Worm (Caenorhabditis elegans): ENCODE data around the gene Y43F8C.6.

Gene Y43F8C.6

DNA sequence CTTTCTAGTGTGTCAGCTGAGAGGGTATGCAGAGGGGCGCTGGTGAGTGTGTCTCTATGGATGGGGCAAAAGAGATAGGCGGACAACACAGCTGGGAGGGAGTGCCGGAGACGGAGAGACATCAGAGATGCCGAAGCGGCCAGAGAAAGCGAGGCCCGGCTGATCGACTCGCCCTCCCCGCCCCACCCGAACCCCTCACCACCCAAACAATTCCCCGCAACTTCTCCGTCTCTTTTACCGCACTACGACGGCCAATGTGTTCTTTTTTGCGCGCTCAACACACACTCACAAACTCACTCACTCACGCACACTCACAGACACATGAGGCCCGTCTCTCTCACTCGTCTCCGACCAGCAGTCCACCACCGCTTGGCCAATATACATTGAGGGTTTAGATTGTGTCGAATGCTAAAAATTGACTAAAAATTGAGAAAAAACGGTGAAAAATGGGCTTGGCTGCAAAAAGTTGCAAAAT, 18.2 kb downstream of the Y43F8C.6 start, which contains the start of gene Y43F8C.3 (continued):
- TF ChIP-seq aha-1 (tag) (peak; percentile 90), mes-2 (tag; optimal IDR thresholded peaks at IDR 0.05; ENCODE audit: poor library complexity, severe bottlenecking) (peak; percentile 50), skn-1 (tag; optimal IDR thresholded peaks at IDR 0.05) (no peak), nhr-11 (tag; optimal IDR thresholded peaks at IDR 0.05) (peak; percentile 45), lin-1 (GFP tag; IDR thresholded peaks at IDR 0.05) (peak; percentile 34; the same call in 1 of the 2 replicates), arid-1 (GFP tag; conservative IDR thresholded peaks at IDR 0.05) (0 out of 2 replicates have a peak, but pooled peaks have one; percentile 47), fkh-10 (GFP tag; optimal IDR thresholded peaks at IDR 0.05) (peak; percentile 47), hmg-1.1 (GFP tag; IDR thresholded peaks at IDR 0.05) (peak; percentile 93), set-16 (GFP tag; IDR thresholded peaks at IDR 0.05) (peak; percentile 98), ceh-44 (GFP tag; IDR thresholded peaks at IDR 0.05) (no peak), hlh-30 (tag; optimal IDR thresholded peaks at IDR 0.05; ENCODE audit: insufficient read depth) (peak; percentile 89), hlh-11 (tag; optimal IDR thresholded peaks at IDR 0.05) (peak; percentile 96), daf-8 (GFP tag; IDR thresholded peaks at IDR 0.05) (no peak), ces-1 (GFP tag; optimal IDR thresholded peaks at IDR 0.05) (no peak), hif-1 (tag; optimal IDR thresholded peaks at IDR 0.05) (peak in 1 of 2 experiments; percentile 46), vab-7 (GFP tag; IDR thresholded peaks at IDR 0.05) (0 out of 2 replicates have a peak, but pooled peaks have one; percentile 5), snpc-1.2 (GFP tag; IDR thresholded peaks at IDR 0.05) (no peak), ZK337.2 (GFP tag; IDR thresholded peaks at IDR 0.05) (0 out of 2 replicates have a peak, but pooled peaks have one; percentile 4), daf-12 (tag; optimal IDR thresholded peaks at IDR 0.05) (no peak), lin-29 (GFP tag; IDR thresholded peaks at IDR 0.05) (no peak), dmd-6 (GFP tag; IDR thresholded peaks at IDR 0.05) (peak; percentile 57), nhr-6 (tag; optimal IDR thresholded peaks at IDR 0.05) (peak; percentile 74), F10B5.3 (tag; optimal IDR thresholded peaks at IDR 0.05) (no peak), mxl-3 (GFP tag; optimal IDR thresholded peaks at IDR 0.05) (peak; percentile 82), ceh-28 (tag; optimal IDR thresholded peaks at IDR 0.05) (peak; percentile 8), Y105C5A.15 (GFP tag; IDR thresholded peaks at IDR 0.05) (no peak)

DNA sequence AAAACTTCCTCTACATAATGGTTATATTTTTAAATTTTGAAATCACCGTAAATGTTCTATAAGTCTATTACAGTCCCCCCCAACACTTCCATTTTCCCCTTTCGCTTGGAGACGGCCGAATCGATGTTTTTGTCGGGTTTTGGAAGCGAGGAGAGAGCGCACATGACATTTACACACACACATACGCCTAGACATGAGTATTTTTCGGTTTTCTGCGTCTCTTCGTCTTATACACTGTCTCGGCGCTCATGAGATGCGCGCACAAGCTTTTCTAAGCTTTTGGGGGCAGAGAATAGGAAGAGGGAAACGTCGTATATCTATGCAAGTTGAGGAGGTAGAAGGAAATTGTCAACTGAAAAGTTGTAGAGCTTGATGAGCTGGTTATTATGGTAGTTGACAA, 20.6 kb downstream of the Y43F8C.6 start:
- TF ChIP-seq F49E8.2 (tag; optimal IDR thresholded peaks at IDR 0.05; ENCODE audit: borderline replicate concordance) (no peak), lim-7 (GFP tag; IDR thresholded peaks at IDR 0.05) (no peak), T20F7.1 (GFP tag; optimal IDR thresholded peaks at IDR 0.05) (no peak), nhr-11 (tag; optimal IDR thresholded peaks at IDR 0.05) (no peak), lin-1 (GFP tag; IDR thresholded peaks at IDR 0.05) (no peak), ceh-32 (tag; optimal IDR thresholded peaks at IDR 0.05; ENCODE audit: poor library complexity) (no peak), zag-1 (tag; optimal IDR thresholded peaks at IDR 0.05) (no peak), aha-1 (tag) (peak; percentile 60), spr-1 (tag; optimal IDR thresholded peaks at IDR 0.05) (no peak), lsy-2 (tag; optimal IDR thresholded peaks at IDR 0.05) (peak in 1 of 2 experiments; percentile 40), hlh-11 (tag; optimal IDR thresholded peaks at IDR 0.05) (no peak), ceh-28 (tag; optimal IDR thresholded peaks at IDR 0.05) (no peak), hlh-30 (tag; optimal IDR thresholded peaks at IDR 0.05; ENCODE audit: insufficient read depth) (peak; percentile 97), hmg-1.1 (GFP tag; IDR thresholded peaks at IDR 0.05) (peak; percentile 48; the same call in 1 of the 2 replicates), unc-62 (GFP tag; optimal IDR thresholded peaks at IDR 0.05 in 1 of 2) (peak in 1 of 2 experiments; percentile 1), unc-62 (tag; optimal IDR thresholded peaks at IDR 0.05) (no peak), saeg-2 (GFP tag; IDR thresholded peaks at IDR 0.05) (no peak), nhr-28 (tag; optimal IDR thresholded peaks at IDR 0.05) (no peak), rbr-2 (tag; optimal IDR thresholded peaks at IDR 0.05) (peak; percentile 14), lin-15B (tag; optimal IDR thresholded peaks at IDR 0.05) (no peak), nhr-25 (tag; optimal IDR thresholded peaks at IDR 0.05; ENCODE audit: borderline replicate concordance, insufficient read depth) (no peak), tra-1 (GFP tag; IDR thresholded peaks at IDR 0.05) (no peak), vab-7 (GFP tag; IDR thresholded peaks at IDR 0.05) (no peak), dve-1 (tag; optimal IDR thresholded peaks at IDR 0.05; ENCODE audit: insufficient read depth) (no peak), mdl-1 (tag; optimal IDR thresholded peaks at IDR 0.05) (peak in 1 of 2 experiments; percentile 58), mxl-3 (GFP tag; optimal IDR thresholded peaks at IDR 0.05) (no peak), egl-43 (GFP tag; IDR thresholded peaks at IDR 0.05) (no peak), zip-2 (tag; optimal IDR thresholded peaks at IDR 0.05) (no peak), ztf-11 (tag; optimal IDR thresholded peaks at IDR 0.05) (no peak), daf-8 (GFP tag; IDR thresholded peaks at IDR 0.05) (no peak), daf-16 (GFP tag; optimal IDR thresholded peaks at IDR 0.05) (no peak), daf-16 (tag; optimal IDR thresholded peaks at IDR 0.05) (no peak)
